Worm (Caenorhabditis elegans): ENCODE data around the gene ZK507.1.

DNA sequence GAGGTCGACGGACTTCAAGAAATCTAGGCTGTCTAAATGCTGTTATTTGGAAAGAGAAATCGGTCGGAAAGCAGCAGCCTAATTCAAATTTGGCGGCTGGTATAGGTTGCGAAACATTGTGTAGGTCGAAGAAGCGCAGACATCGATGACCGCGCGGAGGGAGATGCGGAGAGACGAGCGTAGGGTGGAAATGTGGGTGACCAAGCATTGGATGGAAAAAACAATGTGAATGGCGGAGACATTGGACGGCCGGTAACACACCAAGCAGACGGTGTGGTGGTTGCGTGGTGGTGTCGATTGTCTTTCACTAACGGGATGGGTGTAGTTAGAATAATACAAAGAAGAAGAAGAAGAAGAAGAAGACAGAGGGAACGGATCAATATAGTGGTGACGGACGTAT, 11.4 kb upstream of the ZK507.1 start:
- TF ChIP-seq unc-55 (GFP tag; optimal IDR thresholded peaks at IDR 0.05) (no peak), hlh-13 (GFP tag; optimal IDR thresholded peaks at IDR 0.05) (no peak), fkh-10 (GFP tag; optimal IDR thresholded peaks at IDR 0.05) (no peak), ets-4 (tag; optimal IDR thresholded peaks at IDR 0.05) (no peak), mec-3 (tag; optimal IDR thresholded peaks at IDR 0.05; ENCODE audit: borderline replicate concordance) (no peak), tbx-2 (tag; optimal IDR thresholded peaks at IDR 0.05) (peak; percentile 37), nhr-11 (tag; optimal IDR thresholded peaks at IDR 0.05) (no peak), zip-5 (tag; optimal IDR thresholded peaks at IDR 0.05) (no peak), pha-4 (tag; optimal IDR thresholded peaks at IDR 0.05) (no peak)
